Fruit fly (Drosophila melanogaster) whole organism, embryonic: Measurements from ENCODE around the gene CG17325.

Experiments used
- Adf1 ChIP-seq: fragments of 200-800 bp; sonication (Bioruptor generic); IDR thresholded peaks from 2 replicates; pipeline ENCODE4 v1.3.6; 2022; ENCODE audit warnings: missing biosample characterization, missing genetic modification characterization
- CG10321 ChIP-seq: fragments of 200-800 bp; sonication (Bioruptor generic); IDR thresholded peaks from 2 replicates; pipeline ENCODE4 v1.3.6; 2022; ENCODE audit warnings: missing biosample characterization, missing genetic modification characterization
- CG10979 ChIP-seq: fragments of 200-800 bp; sonication (Bioruptor generic); optimal IDR thresholded peaks from 2 replicates; lab custom pipeline; 2018; ENCODE audit warnings: missing biosample characterization, mild to moderate bottlenecking, missing genetic modification characterization, moderate library complexity
- CG12071 ChIP-seq: fragments of 200-800 bp; sonication (Bioruptor generic); optimal IDR thresholded peaks from 3 replicates; lab custom pipeline; 2018; ENCODE audit warnings: missing biosample characterization, mild to moderate bottlenecking, missing genetic modification characterization
- CG12942 ChIP-seq: fragments of 200-800 bp; sonication (Bioruptor generic); optimal IDR thresholded peaks from 3 replicates; lab custom pipeline; 2016; ENCODE audit warnings: missing biosample characterization, missing genetic modification characterization
- CG13287 ChIP-seq: fragments of 200-800 bp; sonication (Bioruptor generic); IDR thresholded peaks from 2 replicates; pipeline ENCODE4 v1.3.6; 2022; ENCODE audit warnings: missing biosample characterization, missing genetic modification characterization; ENCODE audit not compliant: partially characterized antibody
- CG17829 ChIP-seq: fragments of 200-800 bp; optimal IDR thresholded peaks from 2 replicates; lab custom pipeline; 2019; ENCODE audit warnings: missing biosample characterization, mild to moderate bottlenecking, missing genetic modification characterization, moderate library complexity
- CG18619 ChIP-seq: fragments of 200-800 bp; sonication (Bioruptor generic); optimal IDR thresholded peaks from 3 replicates; lab custom pipeline; 2017; ENCODE audit warnings: missing biosample characterization, mild to moderate bottlenecking, missing genetic modification characterization
- CG31224 ChIP-seq: fragments of 200-800 bp; sonication (Bioruptor generic); IDR thresholded peaks from 2 replicates; pipeline ENCODE4 v1.3.6; 2022; ENCODE audit warnings: missing biosample characterization, missing genetic modification characterization
- CG43689 ChIP-seq: fragments of 200-800 bp; sonication (Bioruptor generic); IDR thresholded peaks from 2 replicates; pipeline ENCODE4 v1.3.6; 2022; ENCODE audit warnings: missing biosample characterization, missing genetic modification characterization
- CG6175 ChIP-seq: fragments of 200-800 bp; sonication (Bioruptor generic); IDR thresholded peaks from 3 replicates; pipeline ENCODE4 v1.3.6; 2022; ENCODE audit warnings: missing biosample characterization, missing genetic modification characterization
- CG8281 ChIP-seq: fragments of 200-800 bp; sonication (Bioruptor generic); optimal IDR thresholded peaks from 2 replicates; lab custom pipeline; 2018; ENCODE audit warnings: missing biosample characterization, mild to moderate bottlenecking, missing genetic modification characterization, moderate library complexity
- Chrac-16 ChIP-seq: fragments of 200-800 bp; sonication (Bioruptor generic); optimal IDR thresholded peaks from 3 replicates; lab custom pipeline; 2016; ENCODE audit warnings: missing biosample characterization, missing genetic modification characterization
- D ChIP-seq, 2 experiments: fragments of 200-800 bp in 1 of 2; fragments of >200 bp in 1 of 2; sonication (Bioruptor generic) in 1 of 2; optimal IDR thresholded peaks; 2 replicates in 1 of 2; 3 replicates in 1 of 2; lab custom pipeline; 2017; ENCODE audit warnings: mild to moderate bottlenecking in 1 of 2, missing biosample characterization in 1 of 2, missing genetic modification characterization in 1 of 2, missing genetic modification reagents in 1 of 2
- Dad ChIP-seq: fragments of 200-800 bp; sonication (Bioruptor generic); optimal IDR thresholded peaks from 3 replicates; lab custom pipeline; 2016; ENCODE audit warnings: missing biosample characterization, missing genetic modification characterization
- Deaf1 ChIP-seq: fragments of 200-800 bp; optimal IDR thresholded peaks from 3 replicates; lab custom pipeline; 2019; ENCODE audit warnings: missing biosample characterization, mild to moderate bottlenecking, missing genetic modification characterization, moderate library complexity
- Fer2 ChIP-seq: fragments of 200-800 bp; sonication (Bioruptor generic); optimal IDR thresholded peaks from 2 replicates; lab custom pipeline; 2018; ENCODE audit warnings: missing biosample characterization, mild to moderate bottlenecking, missing genetic modification characterization, moderate library complexity
- Hmx ChIP-seq: fragments of 200-800 bp; sonication (Bioruptor generic); optimal IDR thresholded peaks from 2 replicates; lab custom pipeline; 2016; ENCODE audit warnings: missing biosample characterization, missing genetic modification characterization
- Hr39 ChIP-seq: fragments of >200 bp; optimal IDR thresholded peaks from 2 replicates; lab custom pipeline; 2017
- Jarid2 ChIP-seq: fragments of 200-800 bp; sonication (Bioruptor generic); optimal IDR thresholded peaks from 3 replicates; lab custom pipeline; 2017; ENCODE audit warnings: mild to moderate bottlenecking, missing biosample characterization, missing genetic modification reagents, missing genetic modification characterization
- Med ChIP-seq: fragments of 200-800 bp; sonication (Bioruptor generic); peaks from one replicate; lab custom pipeline; 2016; ENCODE audit warnings: missing biosample characterization, missing genetic modification characterization, mild to moderate bottlenecking, inconsistent platforms, moderate library complexity
- Meics ChIP-seq: fragments of 200-800 bp; sonication (Bioruptor generic); optimal IDR thresholded peaks from 2 replicates; lab custom pipeline; 2017; ENCODE audit warnings: missing biosample characterization, mild to moderate bottlenecking, missing genetic modification characterization
- NC2α ChIP-seq: fragments of 200-800 bp; sonication (Bioruptor generic); optimal IDR thresholded peaks from 2 replicates; lab custom pipeline; 2016; ENCODE audit warnings: missing biosample characterization, missing genetic modification characterization
- Nf-YA ChIP-seq: fragments of 200-800 bp; sonication (Bioruptor generic); IDR thresholded peaks from 2 replicates; pipeline ENCODE4 v1.3.6; 2022; ENCODE audit warnings: missing biosample characterization, missing genetic modification characterization
- Nf-YB ChIP-seq: fragments of 200-800 bp; sonication (Bioruptor generic); optimal IDR thresholded peaks from 3 replicates; lab custom pipeline; 2019; ENCODE audit warnings: missing biosample characterization, mild to moderate bottlenecking, missing genetic modification characterization, moderate library complexity
- Nf-YC ChIP-seq: fragments of 200-800 bp; optimal IDR thresholded peaks from 3 replicates; lab custom pipeline; 2019; ENCODE audit warnings: missing biosample characterization, mild to moderate bottlenecking, missing genetic modification characterization, moderate library complexity
- Oli ChIP-seq: fragments of 200-800 bp; sonication (Bioruptor generic); optimal IDR thresholded peaks from 2 replicates; lab custom pipeline; 2018; ENCODE audit warnings: missing biosample characterization, mild to moderate bottlenecking, missing genetic modification characterization, moderate library complexity
- Xbp1 ChIP-seq: fragments of 200-800 bp; sonication (Bioruptor generic); optimal IDR thresholded peaks from 3 replicates; lab custom pipeline; 2016; ENCODE audit warnings: missing biosample characterization, mild to moderate bottlenecking, missing genetic modification characterization
- abd-A ChIP-seq: fragments of 200-800 bp; sonication (Bioruptor generic); optimal IDR thresholded peaks from 3 replicates; lab custom pipeline; 2019; ENCODE audit warnings: missing biosample characterization, mild to moderate bottlenecking, missing genetic modification characterization, moderate library complexity
- ara ChIP-seq: fragments of 200-800 bp; sonication (Bioruptor generic); IDR thresholded peaks from 2 replicates; pipeline ENCODE4 v1.3.6; 2022; ENCODE audit warnings: missing biosample characterization, missing genetic modification characterization
- cad ChIP-seq: fragments of >200 bp; optimal IDR thresholded peaks from 2 replicates; lab custom pipeline; 2017; ENCODE audit warnings: missing biosample characterization, missing genetic modification characterization
- cg ChIP-seq: fragments of 200-800 bp; sonication (Bioruptor generic); optimal IDR thresholded peaks from 3 replicates; lab custom pipeline; 2019; ENCODE audit warnings: missing biosample characterization, mild to moderate bottlenecking, missing genetic modification characterization, moderate library complexity
- crol ChIP-seq: fragments of 200-800 bp; sonication (Bioruptor generic); IDR thresholded peaks from 2 replicates; pipeline ENCODE4 v1.3.6; 2022; ENCODE audit warnings: missing biosample characterization, missing genetic modification characterization
- ewg ChIP-seq: fragments of 200-800 bp; sonication (Bioruptor generic); optimal IDR thresholded peaks from 3 replicates; lab custom pipeline; 2017; ENCODE audit warnings: mild to moderate bottlenecking, missing biosample characterization, missing genetic modification reagents, missing genetic modification characterization
- gem ChIP-seq: fragments of 200-800 bp; sonication (Bioruptor generic); optimal IDR thresholded peaks from 2 replicates; lab custom pipeline; 2019; ENCODE audit warnings: missing biosample characterization, mild to moderate bottlenecking, missing genetic modification characterization, moderate library complexity
- insv ChIP-seq, 2 experiments: fragments of 200-800 bp; sonication (Bioruptor generic); optimal IDR thresholded peaks; 3 replicates each; lab custom pipeline; 2016 to 2018; ENCODE audit warnings: missing biosample characterization in 2 of 2, missing genetic modification characterization in 2 of 2
- nom ChIP-seq: fragments of 200-800 bp; sonication (Bioruptor generic); optimal IDR thresholded peaks from 2 replicates; lab custom pipeline; 2017; ENCODE audit warnings: missing biosample characterization, missing genetic modification characterization, mild to moderate bottlenecking, moderate library complexity, missing genetic modification reagents
- oc ChIP-seq: fragments of 200-800 bp; sonication (Bioruptor generic); optimal IDR thresholded peaks from 2 replicates; lab custom pipeline; 2018; ENCODE audit warnings: missing biosample characterization, mild to moderate bottlenecking, missing genetic modification characterization, moderate library complexity
- pum ChIP-seq: fragments of 200-800 bp; sonication (Bioruptor generic); optimal IDR thresholded peaks from 2 replicates; lab custom pipeline; 2016; ENCODE audit warnings: missing biosample characterization, missing genetic modification characterization
- repo ChIP-seq: fragments of 200-800 bp; sonication (Bioruptor generic); optimal IDR thresholded peaks from 2 replicates; lab custom pipeline; 2016; ENCODE audit warnings: missing biosample characterization, missing genetic modification characterization
- run ChIP-seq: fragments of 200-800 bp; sonication (Bioruptor generic); optimal IDR thresholded peaks from 3 replicates; lab custom pipeline; 2018; ENCODE audit warnings: missing biosample characterization, mild to moderate bottlenecking, missing genetic modification characterization
- salm ChIP-seq: fragments of 200-800 bp; sonication (Bioruptor generic); optimal IDR thresholded peaks from 2 replicates; lab custom pipeline; 2018; ENCODE audit warnings: missing biosample characterization, mild to moderate bottlenecking, missing genetic modification characterization
- sens ChIP-seq: fragments of 200-800 bp; sonication (Bioruptor generic); peaks from one replicate; lab custom pipeline; 2016; ENCODE audit warnings: missing biosample characterization, missing genetic modification characterization
- sens-2 ChIP-seq: fragments of 200-800 bp; sonication (Bioruptor generic); IDR thresholded peaks from 2 replicates; pipeline ENCODE4 v1.3.6; 2022; ENCODE audit warnings: missing biosample characterization, missing genetic modification characterization
- seq ChIP-seq: fragments of 200-800 bp; sonication (Bioruptor generic); IDR thresholded peaks from 2 replicates; pipeline ENCODE4 v1.3.6; 2022; ENCODE audit warnings: missing biosample characterization, missing genetic modification characterization
- sim ChIP-seq: fragments of 200-800 bp; sonication (Bioruptor generic); IDR thresholded peaks from 2 replicates; pipeline ENCODE4 v1.3.6; 2022; ENCODE audit warnings: missing biosample characterization, missing genetic modification characterization
- trem ChIP-seq: fragments of 200-800 bp; optimal IDR thresholded peaks from 3 replicates; lab custom pipeline; 2019; ENCODE audit warnings: missing biosample characterization, mild to moderate bottlenecking, missing genetic modification characterization, moderate library complexity
- zen ChIP-seq: fragments of 200-800 bp; sonication (Bioruptor generic); optimal IDR thresholded peaks from 3 replicates; lab custom pipeline; 2018; ENCODE audit warnings: missing biosample characterization, mild to moderate bottlenecking, missing genetic modification characterization, moderate library complexity

CG17325 gene

dm6 chr2L:18782936-18783335, 29.5 kb upstream of the CG17325 start (continued):
- TF ChIP-seq Nf-YC (tag; lab: Kevin White, UChicago), result peak; percentile 95
- TF ChIP-seq ara, result no peak
- TF ChIP-seq CG12071, result no peak
- TF ChIP-seq seq (GFP tag; lab: Robert Waterston, UW), result peak; percentile 55
- TF ChIP-seq insv (GFP tag; optimal IDR thresholded peaks at IDR 0.05; lab: Kevin White, UChicago), result peak; percentile 95 to 98
- TF ChIP-seq Oli (tag; lab: Kevin White, UChicago), result no peak
- peak; percentile 40 for TF ChIP-seq cg (GFP tag; lab: Kevin White, UChicago)
- TF ChIP-seq gem (tag; lab: Kevin White, UChicago), result no peak
- TF ChIP-seq D (optimal IDR thresholded peaks at IDR 0.05; lab: Kevin White, UChicago), result peak; percentile 92
- TF ChIP-seq D (GFP tag; optimal IDR thresholded peaks at IDR 0.05; lab: Kevin White, UChicago), result no peak
- no peak for TF ChIP-seq nom (GFP tag; lab: Kevin White, UChicago)

- 0 out of 2 replicates have a peak, but pooled peaks have one; percentile 39 for TF ChIP-seq CG10321
- TF ChIP-seq NC2α (GFP tag; lab: Kevin White, UChicago), result no peak
- peak; percentile 82 for TF ChIP-seq crol
- peak; percentile 94 for TF ChIP-seq Nf-YB
- TF ChIP-seq CG18619 (GFP tag; lab: Kevin White, UChicago), result no peak
- TF ChIP-seq CG17829 (tag; lab: Kevin White, UChicago), result no peak
- peak; percentile 63 for TF ChIP-seq cg (GFP tag; lab: Kevin White, UChicago)
- no peak for TF ChIP-seq CG31224 (GFP tag; lab: Robert Waterston, UW)
- no peak for TF ChIP-seq sens-2 (GFP tag; lab: Robert Waterston, UW)
- TF ChIP-seq CG10979 (tag; lab: Kevin White, UChicago), result no peak
- no peak for TF ChIP-seq Dad (GFP tag; lab: Kevin White, UChicago)
- peak; percentile 9 for TF ChIP-seq cad (GFP tag; lab: Kevin White, UChicago)
- no peak for TF ChIP-seq trem (tag; lab: Kevin White, UChicago)
- TF ChIP-seq Meics (GFP tag; lab: Kevin White, UChicago), result no peak
- TF ChIP-seq sens, result peak; percentile 30
- peak; percentile 1 for TF ChIP-seq zen (tag; lab: Kevin White, UChicago)
- peak; percentile 19; the same call in 1 of the 2 replicates for TF ChIP-seq Adf1
- no peak for TF ChIP-seq Hmx
- no peak for TF ChIP-seq Xbp1 (GFP tag; lab: Kevin White, UChicago)
- TF ChIP-seq salm, result no peak
- no peak for TF ChIP-seq CG6175 (GFP tag; lab: Robert Waterston, UW)
- no peak for TF ChIP-seq Fer2 (tag; lab: Kevin White, UChicago)
- TF ChIP-seq Jarid2 (GFP tag; lab: Kevin White, UChicago), result peak; percentile 24
- TF ChIP-seq Chrac-16 (GFP tag; lab: Kevin White, UChicago), result no peak
- peak; percentile 5 for TF ChIP-seq run (tag; lab: Kevin White, UChicago)
- no peak for TF ChIP-seq CG43689 (GFP tag; lab: Robert Waterston, UW)
- peak; percentile 50 for TF ChIP-seq Deaf1 (tag; lab: Kevin White, UChicago)
- TF ChIP-seq repo (GFP tag; lab: Kevin White, UChicago), result no peak
- TF ChIP-seq Nf-YC (tag; lab: Kevin White, UChicago), result peak; percentile 92
- no peak for TF ChIP-seq CG8281 (tag; lab: Kevin White, UChicago)
- TF ChIP-seq Hr39, result no peak
- TF ChIP-seq sim (GFP tag; lab: Robert Waterston, UW), result no peak
- TF ChIP-seq CG12942 (GFP tag; lab: Kevin White, UChicago), result no peak
- peak; percentile 74 for TF ChIP-seq abd-A (tag; lab: Kevin White, UChicago)
- TF ChIP-seq oc (tag; lab: Kevin White, UChicago), result no peak
- TF ChIP-seq Nf-YA, result 0 out of 2 replicates have a peak, but pooled peaks have one; percentile 17
- TF ChIP-seq ewg, result peak; percentile 28
- no peak for TF ChIP-seq pum (GFP tag; lab: Kevin White, UChicago)
- TF ChIP-seq Med, result peak; percentile 61
- no peak for TF ChIP-seq CG13287 (GFP tag; lab: Robert Waterston, UW)
These were observed 28.9 kb upstream of the CG17325 start for dm6 chr2L:18783357-18784040.
